Worm (Caenorhabditis elegans): ENCODE results near the gene C05C10.7.

Gene C05C10.7

DNA sequence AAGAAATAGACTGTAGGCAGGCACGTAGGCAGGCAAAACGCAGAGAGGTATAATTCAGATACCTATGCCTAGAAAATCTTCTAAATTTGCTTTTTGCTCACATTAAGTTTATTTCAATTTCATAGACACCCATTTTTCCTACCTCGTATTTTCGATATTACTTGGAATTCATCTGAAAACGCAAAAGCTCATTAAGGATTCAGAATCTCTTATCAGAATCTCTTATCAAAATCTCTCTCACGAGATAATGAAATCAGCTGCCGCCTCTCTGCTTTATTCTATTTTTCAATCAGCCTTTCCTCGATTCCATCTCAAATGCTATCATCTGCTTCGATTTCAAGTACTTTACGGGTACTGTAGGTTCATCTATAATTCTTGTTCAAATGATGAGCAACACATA lies 13.1 kb upstream of the C05C10.7 start:
- TF ChIP-seq ztf-11 (tag; optimal IDR thresholded peaks at IDR 0.05) (no peak), nhr-76 (tag; optimal IDR thresholded peaks at IDR 0.05) (no peak), hmg-11 (tag; optimal IDR thresholded peaks at IDR 0.05) (no peak), sea-2 (GFP tag; optimal IDR thresholded peaks at IDR 0.05) (no peak), nhr-43 (tag; optimal IDR thresholded peaks at IDR 0.05; ENCODE audit: poor library complexity, severe bottlenecking) (no peak), ceh-28 (tag; optimal IDR thresholded peaks at IDR 0.05) (no peak)

DNA sequence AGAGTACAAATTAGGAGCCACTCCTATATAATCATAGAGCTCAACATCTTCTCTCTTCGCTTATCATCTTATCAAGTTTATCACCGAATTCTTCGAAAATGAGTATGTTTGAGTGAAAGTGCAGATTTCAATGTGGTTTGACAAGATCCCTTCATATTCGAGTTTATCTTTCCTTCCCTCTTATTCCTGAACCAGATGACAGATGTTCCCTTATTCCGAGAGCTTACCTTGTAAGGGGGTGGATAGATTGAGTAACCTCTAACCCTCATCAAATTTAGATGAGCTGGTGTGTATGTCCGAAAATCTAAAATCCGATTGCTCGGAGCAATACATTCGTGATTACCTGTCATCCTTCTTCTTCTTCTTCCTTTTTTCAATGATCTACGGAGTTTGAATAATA lies 9.9 kb upstream of the C05C10.7 start:
- TF ChIP-seq snpc-4 (tag; optimal IDR thresholded peaks at IDR 0.05) (no peak), nhr-67 (tag; optimal IDR thresholded peaks at IDR 0.05) (no peak), skn-1 (tag; optimal IDR thresholded peaks at IDR 0.05) (no peak), nhr-76 (tag; optimal IDR thresholded peaks at IDR 0.05) (no peak), unc-62 (GFP tag; optimal IDR thresholded peaks at IDR 0.05) (no peak), nhr-12 (tag; optimal IDR thresholded peaks at IDR 0.05) (no peak), daf-12 (tag; optimal IDR thresholded peaks at IDR 0.05) (no peak), nfya-1 (tag; optimal IDR thresholded peaks at IDR 0.05; ENCODE audit: insufficient read depth) (no peak), pqm-1 (tag; optimal IDR thresholded peaks at IDR 0.05) (no peak), unc-39 (tag; optimal IDR thresholded peaks at IDR 0.05) (no peak), nhr-237 (tag; optimal IDR thresholded peaks at IDR 0.05) (no peak), ceh-9 (tag; optimal IDR thresholded peaks at IDR 0.05) (no peak), ceh-82 (tag; optimal IDR thresholded peaks at IDR 0.05) (no peak), nhr-25 (tag; optimal IDR thresholded peaks at IDR 0.05) (no peak), tbx-2 (tag; optimal IDR thresholded peaks at IDR 0.05) (no peak), jun-1 (tag; optimal IDR thresholded peaks at IDR 0.05) (no peak), lsy-12 (tag; optimal IDR thresholded peaks at IDR 0.05) (no peak), nhr-23 (tag; optimal IDR thresholded peaks at IDR 0.05) (no peak), lin-15B (tag; optimal IDR thresholded peaks at IDR 0.05) (no peak), lin-39 (tag; optimal IDR thresholded peaks at IDR 0.05) (no peak)

DNA sequence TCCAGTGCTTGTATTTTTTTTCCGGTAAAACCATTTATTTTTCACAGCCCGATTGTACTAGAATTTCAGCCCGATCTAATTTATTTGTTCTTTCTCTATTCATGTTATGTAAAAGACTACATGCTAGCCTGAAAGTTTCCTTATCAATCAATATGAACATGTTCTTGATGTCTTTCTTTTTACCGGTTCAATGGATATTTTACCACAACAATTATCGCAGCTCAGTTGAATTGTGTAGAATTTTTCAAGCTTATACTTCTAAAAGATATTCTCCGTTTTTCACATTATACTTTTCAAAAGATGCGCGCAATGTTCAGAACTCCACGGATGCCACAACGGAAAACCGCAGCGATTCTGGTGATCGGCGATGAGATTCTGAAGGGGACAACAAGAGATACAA lies 5.1 kb upstream of the C05C10.7 start, which contains the start of gene flad-1:
Gene flad-1, plus strand, starts transcription at position 301 of the 400 bp plus-strand sequence.
- TF ChIP-seq ceh-16 (tag; optimal IDR thresholded peaks at IDR 0.05) (no peak), sea-2 (GFP tag; optimal IDR thresholded peaks at IDR 0.05) (no peak), elt-1 (tag; optimal IDR thresholded peaks at IDR 0.05) (no peak), ceh-28 (tag; optimal IDR thresholded peaks at IDR 0.05) (no peak), ama-1 (optimal IDR thresholded peaks at IDR 0.05) (no peak), egl-27 (tag; optimal IDR thresholded peaks at IDR 0.05) (no peak)

DNA sequence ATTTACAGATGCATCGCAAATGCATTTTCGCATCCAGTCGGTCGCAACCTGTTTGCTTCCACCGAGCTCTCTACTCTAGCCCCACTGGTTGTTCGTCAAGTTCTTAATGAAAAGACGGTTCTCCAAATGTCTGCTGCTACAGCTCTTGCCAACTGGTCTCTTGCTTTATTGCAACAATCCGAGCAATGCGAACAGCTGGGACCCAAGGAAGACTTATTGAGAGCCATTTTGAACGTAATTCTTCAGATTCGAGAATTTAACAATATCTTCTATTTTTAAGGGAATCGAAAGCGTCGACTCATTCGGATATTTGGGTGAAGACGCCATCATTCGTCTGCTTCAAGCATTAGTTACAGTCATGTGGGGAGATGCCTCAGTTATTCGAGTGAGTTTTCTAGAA lies 4.5 kb upstream of the C05C10.7 start:
- TF ChIP-seq ztf-11 (tag; optimal IDR thresholded peaks at IDR 0.05) (no peak), lin-15B (tag; optimal IDR thresholded peaks at IDR 0.05) (no peak), ztf-4 (tag; optimal IDR thresholded peaks at IDR 0.05) (no peak), nhr-11 (tag; optimal IDR thresholded peaks at IDR 0.05) (no peak), elt-3 (tag; optimal IDR thresholded peaks at IDR 0.05) (no peak), ceh-28 (tag; optimal IDR thresholded peaks at IDR 0.05) (no peak), unc-39 (tag; optimal IDR thresholded peaks at IDR 0.05) (no peak), nhr-237 (tag; optimal IDR thresholded peaks at IDR 0.05) (no peak), hmg-11 (tag; optimal IDR thresholded peaks at IDR 0.05) (no peak), nfya-1 (tag; optimal IDR thresholded peaks at IDR 0.05; ENCODE audit: insufficient read depth) (no peak), zag-1 (tag; optimal IDR thresholded peaks at IDR 0.05) (no peak)

DNA sequence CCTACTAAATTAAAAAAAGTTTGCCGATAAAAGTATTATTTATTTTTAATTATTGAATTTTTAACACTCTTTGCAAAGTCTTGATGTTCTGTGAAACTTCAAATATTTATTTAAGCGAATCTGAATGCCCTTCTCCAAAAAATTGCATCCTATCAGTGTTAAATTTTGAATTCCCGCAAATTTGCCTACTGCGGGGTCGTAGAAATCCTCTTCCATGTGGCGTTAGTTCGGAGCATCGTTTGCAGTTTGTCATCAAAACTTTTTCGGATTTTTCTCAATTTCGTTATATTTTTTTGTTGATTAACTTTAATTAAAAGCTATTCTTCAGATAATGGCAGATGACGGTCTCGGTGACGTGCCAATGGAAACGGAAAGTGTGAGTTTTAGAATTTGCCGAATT lies 1.7 kb upstream of the C05C10.7 start, which contains the start of gene ufd-3:
Gene ufd-3, plus strand, starts transcription at position 324 of the 400 bp plus-strand sequence.
- TF ChIP-seq lsy-12 (tag; optimal IDR thresholded peaks at IDR 0.05) (peak; percentile 39), skn-1 (tag; optimal IDR thresholded peaks at IDR 0.05) (peak; percentile 91), pqm-1 (tag; optimal IDR thresholded peaks at IDR 0.05) (peak; percentile 42), snpc-4 (tag; optimal IDR thresholded peaks at IDR 0.05) (peak; percentile 70), elt-2 (tag; optimal IDR thresholded peaks at IDR 0.05) (peak; percentile 29), nhr-11 (tag; optimal IDR thresholded peaks at IDR 0.05) (peak; percentile 72), pha-4 (tag; optimal IDR thresholded peaks at IDR 0.05) (peak; percentile 96), tbx-2 (tag; optimal IDR thresholded peaks at IDR 0.05) (peak; percentile 14), nhr-28 (tag; optimal IDR thresholded peaks at IDR 0.05) (no peak), nhr-25 (tag; optimal IDR thresholded peaks at IDR 0.05) (peak; percentile 76), fkh-2 (tag; optimal IDR thresholded peaks at IDR 0.05) (no peak), egl-27 (tag; optimal IDR thresholded peaks at IDR 0.05) (peak; percentile 7), egl-5 (tag; optimal IDR thresholded peaks at IDR 0.05) (peak; percentile 23), R02D3.7 (tag; optimal IDR thresholded peaks at IDR 0.05) (peak; percentile 65), ztf-11 (tag; optimal IDR thresholded peaks at IDR 0.05) (no peak), lin-15B (tag; optimal IDR thresholded peaks at IDR 0.05) (peak; percentile 94), lin-39 (tag; optimal IDR thresholded peaks at IDR 0.05) (peak; percentile 81), nhr-23 (tag; optimal IDR thresholded peaks at IDR 0.05) (peak; percentile 89), ama-1 (optimal IDR thresholded peaks at IDR 0.05) (peak; percentile 33), nhr-43 (tag; optimal IDR thresholded peaks at IDR 0.05; ENCODE audit: poor library complexity, severe bottlenecking) (peak; percentile 90), ceh-28 (tag; optimal IDR thresholded peaks at IDR 0.05) (peak; percentile 46), nfya-1 (tag; optimal IDR thresholded peaks at IDR 0.05; ENCODE audit: insufficient read depth) (peak; percentile 91), eor-1 (tag; optimal IDR thresholded peaks at IDR 0.05) (no peak), ZK546.5 (tag; optimal IDR thresholded peaks at IDR 0.05) (no peak), hmg-11 (tag; optimal IDR thresholded peaks at IDR 0.05) (peak; percentile 37), daf-12 (tag; optimal IDR thresholded peaks at IDR 0.05) (no peak)

Data from whole organism, L3 larva.